Fruit fly (Drosophila melanogaster) whole organism, embryonic: Measurements from ENCODE around the gene CG14450.

Source experiments
- Antp ChIP-seq: fragments of 200-800 bp; sonication (Bioruptor generic); optimal IDR thresholded peaks from 3 replicates; lab custom pipeline; 2016; ENCODE audit warnings: missing biosample characterization, missing genetic modification characterization
- CG11085 ChIP-seq: fragments of 200-800 bp; sonication (Bioruptor generic); IDR thresholded peaks from 2 replicates; pipeline ENCODE4 v1.3.6; 2022; ENCODE audit warnings: missing biosample characterization, missing genetic modification characterization
- CG12104 ChIP-seq: fragments of 200-800 bp; sonication (Bioruptor generic); optimal IDR thresholded peaks from 3 replicates; lab custom pipeline; 2016; ENCODE audit warnings: missing biosample characterization, missing genetic modification characterization
- CG12391 ChIP-seq: fragments of 200-800 bp; sonication (Bioruptor generic); optimal IDR thresholded peaks from 3 replicates; lab custom pipeline; 2018; ENCODE audit warnings: missing biosample characterization, mild to moderate bottlenecking, missing genetic modification characterization, moderate library complexity
- CG14050 ChIP-seq: fragments of 200-800 bp; sonication (Bioruptor generic); IDR thresholded peaks from 3 replicates; pipeline ENCODE4 v1.3.6; 2022; ENCODE audit warnings: missing biosample characterization, missing genetic modification characterization
- CG15479 ChIP-seq: fragments of 200-800 bp; sonication (Bioruptor generic); optimal IDR thresholded peaks from 3 replicates; lab custom pipeline; 2019; ENCODE audit warnings: missing biosample characterization, mild to moderate bottlenecking, missing genetic modification characterization, moderate library complexity
- CG16813 ChIP-seq: fragments of 200-800 bp; sonication (Bioruptor generic); IDR thresholded peaks from 3 replicates; pipeline ENCODE4 v1.3.6; 2022; ENCODE audit warnings: missing biosample characterization, missing genetic modification characterization; ENCODE audit not compliant: partially characterized antibody
- CG17568 ChIP-seq: fragments of 200-800 bp; sonication (Bioruptor generic); optimal IDR thresholded peaks from 2 replicates; lab custom pipeline; 2018; ENCODE audit warnings: missing biosample characterization, mild to moderate bottlenecking, missing genetic modification characterization, moderate library complexity
- CG31365 ChIP-seq: fragments of 200-800 bp; sonication (Bioruptor generic); optimal IDR thresholded peaks from 2 replicates; lab custom pipeline; 2018; ENCODE audit warnings: missing biosample characterization, mild to moderate bottlenecking, missing genetic modification characterization
- CG32772 ChIP-seq: fragments of 200-800 bp; sonication (Bioruptor generic); IDR thresholded peaks from 2 replicates; pipeline ENCODE4 v1.3.6; 2022; ENCODE audit warnings: missing biosample characterization, missing genetic modification characterization
- CG33213 ChIP-seq: fragments of 200-800 bp; sonication (Bioruptor generic); optimal IDR thresholded peaks from 3 replicates; lab custom pipeline; 2016; ENCODE audit warnings: missing biosample characterization, missing genetic modification characterization
- CG42726 ChIP-seq: fragments of 200-800 bp; sonication (Bioruptor generic); IDR thresholded peaks from 2 replicates; pipeline ENCODE4 v1.3.6; 2022; ENCODE audit warnings: missing biosample characterization, missing genetic modification characterization; ENCODE audit not compliant: partially characterized antibody
- CG4328 ChIP-seq: fragments of 200-800 bp; sonication (Bioruptor generic); optimal IDR thresholded peaks from 3 replicates; lab custom pipeline; 2017; ENCODE audit warnings: missing biosample characterization, missing genetic modification reagents, missing genetic modification characterization
- CG4404 ChIP-seq: fragments of 200-800 bp; sonication (Bioruptor generic); IDR thresholded peaks from 2 replicates; pipeline ENCODE4 v1.3.6; 2022; ENCODE audit warnings: missing biosample characterization, missing genetic modification characterization
- CG7928 ChIP-seq: fragments of 200-800 bp; sonication (Bioruptor generic); optimal IDR thresholded peaks from 2 replicates; lab custom pipeline; 2017; ENCODE audit warnings: missing biosample characterization, mild to moderate bottlenecking, missing genetic modification characterization
- CG8290 ChIP-seq, 3 experiments: fragments of 200-800 bp; sonication (Bioruptor generic); optimal IDR thresholded peaks; 2 replicates each; lab custom pipeline; 2016 to 2019; ENCODE audit warnings: missing biosample characterization in 3 of 3, missing genetic modification characterization in 3 of 3, mild to moderate bottlenecking in 2 of 3, moderate library complexity in 1 of 3
- CG9437 ChIP-seq: fragments of 200-800 bp; sonication (Bioruptor generic); optimal IDR thresholded peaks from 2 replicates; lab custom pipeline; 2018; ENCODE audit warnings: missing biosample characterization, mild to moderate bottlenecking, missing genetic modification characterization
- Dll ChIP-seq: fragments of 200-800 bp; sonication (Bioruptor generic); IDR thresholded peaks from 4 replicates; pipeline ENCODE4 v1.3.6; 2022; ENCODE audit warnings: missing biosample characterization, missing genetic modification characterization; ENCODE audit not compliant: partially characterized antibody
- Eip74EF ChIP-seq, 2 experiments: fragments of 200-800 bp in 1 of 2; fragments of >200 bp in 1 of 2; sonication (Bioruptor generic) in 1 of 2; optimal IDR thresholded peaks; 2 replicates each; lab custom pipeline; 2017 to 2019; ENCODE audit warnings: missing biosample characterization in 2 of 2, missing genetic modification characterization in 2 of 2, mild to moderate bottlenecking in 1 of 2, moderate library complexity in 1 of 2
- Fer3 ChIP-seq: fragments of 200-800 bp; sonication (Bioruptor generic); optimal IDR thresholded peaks from 2 replicates; lab custom pipeline; 2018; ENCODE audit warnings: missing biosample characterization, mild to moderate bottlenecking, missing genetic modification characterization, moderate library complexity
- GATAe ChIP-seq: fragments of 200-800 bp; sonication (Bioruptor generic); conservative IDR thresholded peaks from 2 replicates; pipeline ENCODE4 v1.3.6; 2022; ENCODE audit warnings: missing biosample characterization, missing genetic modification characterization
- H2.0 ChIP-seq: fragments of 200-800 bp; sonication (Bioruptor generic); IDR thresholded peaks from 2 replicates; pipeline ENCODE4 v1.3.6; 2022; ENCODE audit warnings: missing biosample characterization, missing genetic modification characterization
- Kr ChIP-seq: fragments of 200-800 bp; sonication (Bioruptor generic); optimal IDR thresholded peaks from 2 replicates; lab custom pipeline; 2017; ENCODE audit warnings: missing biosample characterization, mild to moderate bottlenecking, missing genetic modification characterization
- Meics ChIP-seq: fragments of 200-800 bp; sonication (Bioruptor generic); optimal IDR thresholded peaks from 2 replicates; lab custom pipeline; 2017; ENCODE audit warnings: missing biosample characterization, mild to moderate bottlenecking, missing genetic modification characterization
- Neu2 ChIP-seq: fragments of 200-800 bp; sonication (Bioruptor generic); optimal IDR thresholded peaks from 3 replicates; lab custom pipeline; 2016; ENCODE audit warnings: missing biosample characterization, missing genetic modification characterization, borderline replicate concordance
- Opbp ChIP-seq: fragments of 200-800 bp; sonication (Bioruptor generic); IDR thresholded peaks from 3 replicates; pipeline ENCODE4 v1.3.6; 2022; ENCODE audit warnings: missing biosample characterization, missing genetic modification characterization; ENCODE audit not compliant: partially characterized antibody
- Spps ChIP-seq: fragments of 200-800 bp; sonication (Bioruptor generic); optimal IDR thresholded peaks from 2 replicates; lab custom pipeline; 2018; ENCODE audit warnings: missing biosample characterization, mild to moderate bottlenecking, missing genetic modification characterization
- Stat92E ChIP-seq, 3 experiments: fragments of >200 bp in 2 of 3; fragments of 200-800 bp in 1 of 3; sonication (Bioruptor generic) in 1 of 3; optimal IDR thresholded peaks; 2 replicates each; lab custom pipeline; 2017 to 2019; ENCODE audit warnings: missing biosample characterization in 3 of 3, missing genetic modification characterization in 3 of 3, mild to moderate bottlenecking in 1 of 3, moderate library complexity in 1 of 3
- TFAM ChIP-seq: fragments of 200-800 bp; sonication (Bioruptor generic); optimal IDR thresholded peaks from 2 replicates; lab custom pipeline; 2017; ENCODE audit warnings: missing biosample characterization, missing genetic modification characterization, inconsistent platforms
- abd-A ChIP-seq: fragments of 200-800 bp; sonication (Bioruptor generic); optimal IDR thresholded peaks from 3 replicates; lab custom pipeline; 2019; ENCODE audit warnings: missing biosample characterization, mild to moderate bottlenecking, missing genetic modification characterization, moderate library complexity
- dan ChIP-seq: fragments of 200-800 bp; sonication (Bioruptor generic); IDR thresholded peaks from 2 replicates; pipeline ENCODE4 v1.3.6; 2022; ENCODE audit warnings: missing biosample characterization, missing genetic modification characterization
- fd64A ChIP-seq: fragments of 200-800 bp; sonication (Bioruptor generic); optimal IDR thresholded peaks from 3 replicates; lab custom pipeline; 2018; ENCODE audit warnings: missing biosample characterization, mild to moderate bottlenecking, missing genetic modification characterization
- gcm2 ChIP-seq: fragments of 200-800 bp; sonication (Bioruptor generic); optimal IDR thresholded peaks from 2 replicates; lab custom pipeline; 2016; ENCODE audit warnings: missing biosample characterization, missing genetic modification characterization
- gsb-n ChIP-seq: fragments of 200-800 bp; sonication (Bioruptor generic); optimal IDR thresholded peaks from 3 replicates; lab custom pipeline; 2018; ENCODE audit warnings: missing biosample characterization, mild to moderate bottlenecking, missing genetic modification characterization
- insv ChIP-seq, 2 experiments: fragments of 200-800 bp; sonication (Bioruptor generic); optimal IDR thresholded peaks; 3 replicates each; lab custom pipeline; 2016 to 2018; ENCODE audit warnings: missing biosample characterization in 2 of 2, missing genetic modification characterization in 2 of 2
- jigr1 ChIP-seq: fragments of 200-800 bp; sonication (Bioruptor generic); IDR thresholded peaks from 3 replicates; pipeline ENCODE4 v1.3.6; 2022; ENCODE audit warnings: missing biosample characterization, missing genetic modification characterization
- kah ChIP-seq: fragments of 200-800 bp; sonication (Bioruptor generic); optimal IDR thresholded peaks from 2 replicates; lab custom pipeline; 2018; ENCODE audit warnings: missing biosample characterization, mild to moderate bottlenecking, missing genetic modification characterization
- luna ChIP-seq: fragments of 200-800 bp; sonication (Bioruptor generic); optimal IDR thresholded peaks from 2 replicates; lab custom pipeline; 2016; ENCODE audit warnings: missing biosample characterization, missing genetic modification characterization
- oc ChIP-seq: fragments of 200-800 bp; sonication (Bioruptor generic); optimal IDR thresholded peaks from 2 replicates; lab custom pipeline; 2018; ENCODE audit warnings: missing biosample characterization, mild to moderate bottlenecking, missing genetic modification characterization, moderate library complexity
- prd ChIP-seq, 3 experiments: fragments of >200 bp in 2 of 3; fragments of 200-800 bp in 1 of 3; sonication (Bioruptor generic) in 1 of 3; optimal IDR thresholded peaks in 2 of 3; IDR thresholded peaks in 1 of 3; 2 replicates in 2 of 3; 3 replicates in 1 of 3; pipeline versions ENCODE4 v1.3.6 to Lab custom; 2017 to 2022; ENCODE audit warnings: missing biosample characterization in 1 of 3, missing genetic modification characterization in 1 of 3
- slp2 ChIP-seq: fragments of 200-800 bp; sonication (Bioruptor generic); optimal IDR thresholded peaks from 2 replicates; lab custom pipeline; 2016; ENCODE audit warnings: missing biosample characterization, missing genetic modification characterization
- sna ChIP-seq: fragments of 200-800 bp; sonication (Bioruptor generic); IDR thresholded peaks from 2 replicates; pipeline ENCODE4 v1.3.6; 2022; ENCODE audit warnings: missing biosample characterization, missing genetic modification characterization; ENCODE audit not compliant: partially characterized antibody
- trem ChIP-seq: fragments of 200-800 bp; optimal IDR thresholded peaks from 3 replicates; lab custom pipeline; 2019; ENCODE audit warnings: missing biosample characterization, mild to moderate bottlenecking, missing genetic modification characterization, moderate library complexity
- ttk ChIP-seq: fragments of 200-800 bp; sonication (Bioruptor generic); IDR thresholded peaks from 2 replicates; pipeline ENCODE4 v2.1.2; 2022; ENCODE audit warnings: missing biosample characterization, missing genetic modification characterization
- unc-4 ChIP-seq: fragments of 200-800 bp; sonication (Bioruptor generic); IDR thresholded peaks from 2 replicates; pipeline ENCODE4 v1.3.6; 2022; ENCODE audit warnings: missing biosample characterization, missing genetic modification characterization; ENCODE audit not compliant: partially characterized antibody
- zen2 ChIP-seq: fragments of 200-800 bp; sonication (Bioruptor generic); IDR thresholded peaks from 3 replicates; pipeline ENCODE4 v1.3.6; 2022; ENCODE audit warnings: missing biosample characterization, missing genetic modification characterization; ENCODE audit not compliant: partially characterized antibody

Gene CG14450

DNA sequence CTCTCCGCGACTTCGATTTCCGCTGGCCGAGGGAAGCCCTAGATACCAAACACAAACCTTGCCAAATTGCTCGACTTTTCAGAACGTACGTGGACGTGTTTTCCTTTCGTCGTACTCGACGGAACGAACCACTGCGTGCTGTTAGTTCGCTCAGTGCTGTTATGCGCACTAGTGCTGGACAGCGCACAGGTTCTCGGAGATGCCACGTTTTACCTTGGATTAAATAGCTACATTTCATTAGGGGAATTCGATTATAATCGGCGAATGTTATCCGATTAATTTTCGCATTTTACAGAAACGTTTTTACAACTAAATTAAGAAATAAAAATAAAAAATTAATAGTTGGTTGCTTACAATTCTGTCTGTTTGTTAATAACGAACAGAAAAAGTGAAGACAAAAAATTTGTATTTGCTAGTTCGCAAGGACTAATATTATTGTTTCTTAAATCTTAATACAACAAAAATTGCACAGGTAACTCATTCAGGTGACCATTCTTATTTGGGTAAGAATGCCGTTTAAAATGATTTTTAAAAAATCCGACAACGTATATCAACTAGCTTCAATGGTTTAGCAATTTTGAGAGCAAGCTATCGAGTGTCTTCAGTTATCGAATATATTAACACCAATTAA, 10.3 kb downstream of the CG14450 start, which contains the start of the genes ArfGAP3 and CG32452 (continued):
- TF ChIP-seq Spps (tag; lab: Kevin White, UChicago) (peak; percentile 34), ttk (GFP tag; lab: Robert Waterston, UW) (peak; percentile 58), Fer3 (tag; lab: Kevin White, UChicago) (peak; percentile 78), CG4404 (GFP tag; lab: Robert Waterston, UW) (peak; percentile 69; the same call in 1 of the 2 replicates), CG8290 (GFP tag; optimal IDR thresholded peaks at IDR 0.05; lab: Kevin White, UChicago) (peak; percentile 66), CG8290 (tag; optimal IDR thresholded peaks at IDR 0.05; lab: Kevin White, UChicago) (peak; percentile 24 to 71), Meics (GFP tag; lab: Kevin White, UChicago) (peak; percentile 73), jigr1 (GFP tag; lab: Robert Waterston, UW) (no peak), unc-4 (GFP tag; lab: Robert Waterston, UW) (peak; percentile 58; the same call in 1 of the 2 replicates), Opbp (GFP tag; lab: Robert Waterston, UW) (peak; percentile 67; the same call in 2 of the 3 replicates), CG12391 (tag; lab: Kevin White, UChicago) (peak; percentile 87), abd-A (tag; lab: Kevin White, UChicago) (no peak), prd (optimal IDR thresholded peaks at IDR 0.05; lab: Kevin White, UChicago) (no peak), prd (GFP tag; IDR thresholded peaks at IDR 0.05; lab: Robert Waterston, UW) (peak; percentile 84), Stat92E (GFP tag; optimal IDR thresholded peaks at IDR 0.05; lab: Kevin White, UChicago) (peak in 1 of 3 experiments; percentile 28), TFAM (GFP tag; lab: Kevin White, UChicago) (no peak), kah (peak; percentile 61), sna (GFP tag; lab: Robert Waterston, UW) (0 out of 2 replicates have a peak, but pooled peaks have one; percentile 46), CG31365 (tag; lab: Kevin White, UChicago) (no peak), insv (GFP tag; optimal IDR thresholded peaks at IDR 0.05; lab: Kevin White, UChicago) (peak in 1 of 2 experiments; percentile 23), CG9437 (GFP tag; lab: Kevin White, UChicago) (peak; percentile 81), H2.0 (GFP tag; lab: Robert Waterston, UW) (peak; percentile 59; the same call in 1 of the 2 replicates), Neu2 (GFP tag; lab: Kevin White, UChicago) (no peak), Eip74EF (GFP tag; optimal IDR thresholded peaks at IDR 0.05; lab: Kevin White, UChicago) (peak in 1 of 2 experiments; percentile 50), CG17568 (GFP tag; lab: Kevin White, UChicago) (no peak), zen2 (GFP tag; lab: Robert Waterston, UW) (peak; percentile 27; the same call in 2 of the 3 replicates), dan (GFP tag; lab: Robert Waterston, UW) (no peak), Kr (GFP tag; lab: Kevin White, UChicago) (no peak), CG16813 (GFP tag; lab: Robert Waterston, UW) (peak; percentile 64), fd64A (GFP tag; lab: Kevin White, UChicago) (no peak), CG12104 (peak; percentile 73), trem (tag; lab: Kevin White, UChicago) (peak; percentile 76), Antp (GFP tag; lab: Kevin White, UChicago) (peak; percentile 36), CG42726 (GFP tag; lab: Robert Waterston, UW) (no peak; the same call in 1 of the 2 replicates), slp2 (peak; percentile 42), gcm2 (GFP tag; lab: Kevin White, UChicago) (no peak), CG14050 (peak; percentile 61), oc (peak; percentile 33), Dll (peak; percentile 86), CG11085 (GFP tag; lab: Robert Waterston, UW) (peak; percentile 72), gsb-n (tag; lab: Kevin White, UChicago) (peak; percentile 68), CG32772 (GFP tag; lab: Robert Waterston, UW) (0 out of 2 replicates have a peak, but pooled peaks have one; percentile 41), CG4328 (peak; percentile 56), CG33213 (GFP tag; lab: Kevin White, UChicago) (peak; percentile 47), luna (peak; percentile 50), CG15479 (GFP tag; lab: Kevin White, UChicago) (no peak), CG7928 (no peak), GATAe (GFP tag; lab: Robert Waterston, UW) (no peak)
